ENCODE assay signal across 5 fruit fly cellular contexts in the genomic region with DNA sequence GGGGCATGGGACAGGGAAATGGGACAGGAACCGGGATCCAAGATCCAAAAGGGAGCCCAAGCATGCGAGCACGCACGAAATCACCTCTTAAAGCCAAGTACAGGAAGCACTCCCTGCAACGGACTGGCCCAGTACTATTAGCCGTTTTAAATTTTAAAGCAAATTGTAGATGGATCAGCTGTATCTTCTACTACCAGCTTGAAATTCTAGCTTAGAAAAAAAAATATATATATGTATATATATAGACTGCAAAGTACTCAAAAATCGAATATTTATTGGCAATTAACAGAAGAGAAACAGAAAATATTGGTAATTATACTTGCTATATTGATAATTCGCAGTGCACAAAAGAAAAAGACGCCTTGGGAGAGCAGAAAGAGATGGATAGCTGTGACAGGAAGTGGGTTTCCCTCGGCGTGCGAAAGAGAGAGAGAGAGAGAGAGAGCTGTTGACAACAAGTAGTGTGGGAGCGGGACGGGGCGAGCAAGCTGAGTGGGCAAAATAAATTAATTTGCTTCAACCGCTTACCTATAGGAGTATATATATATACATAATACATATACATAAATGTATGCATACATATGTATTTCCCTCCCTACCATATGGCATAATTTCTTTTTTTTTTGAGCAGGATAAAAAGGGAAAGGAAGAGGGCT.
A peak's percentile ranks its signal among the peaks of the same experiment; 100 is the strongest.
TF ChIP-seq lines count a peak whose summit lies in the region.

No protein-coding gene starts in this region.

- TF ChIP-seq CTCF in whole organism, embryonic (GFP tag; optimal IDR thresholded peaks at IDR 0.05; lab: Kevin White, UChicago), result no peak

TF ChIP-seq in whole organism, adult, 20 proteins besides CTCF, POLR2A, EP300 and RAD21:
- TF ChIP-seq bab1 (GFP tag; optimal IDR thresholded peaks at IDR 0.05; lab: Kevin White, UChicago), result no peak
- no peak for TF ChIP-seq pad (GFP tag; optimal IDR thresholded peaks at IDR 0.05; lab: Kevin White, UChicago)
- peak; percentile 74 for TF ChIP-seq tj (GFP tag; optimal IDR thresholded peaks at IDR 0.05; lab: Kevin White, UChicago)
- no peak for TF ChIP-seq cic (GFP tag; optimal IDR thresholded peaks at IDR 0.05; lab: Kevin White, UChicago)
- no peak for TF ChIP-seq CG33017 (tag; optimal IDR thresholded peaks at IDR 0.05; lab: Kevin White, UChicago)
- no peak for TF ChIP-seq CG12768 (GFP tag; optimal IDR thresholded peaks at IDR 0.05; lab: Kevin White, UChicago)

TF ChIP-seq in whole organism, embryonic, 481 proteins besides CTCF, POLR2A, EP300 and RAD21:
- TF ChIP-seq gem (tag; optimal IDR thresholded peaks at IDR 0.05; lab: Kevin White, UChicago), result peak; percentile 11
- TF ChIP-seq Nf-YC (tag; optimal IDR thresholded peaks at IDR 0.05; lab: Kevin White, UChicago), result peak; percentile 10
- no peak for TF ChIP-seq shn (GFP tag; optimal IDR thresholded peaks at IDR 0.05; lab: Kevin White, UChicago)
- no peak for TF ChIP-seq tap (tag; optimal IDR thresholded peaks at IDR 0.05; lab: Kevin White, UChicago)
- peak; percentile 53; the same call in 1 of the 2 replicates for TF ChIP-seq CG10321 (GFP tag; IDR thresholded peaks at IDR 0.05; lab: Robert Waterston, UW)
- TF ChIP-seq al (GFP tag; IDR thresholded peaks at IDR 0.05; lab: Robert Waterston, UW), result no peak
- TF ChIP-seq CG31441 (GFP tag; IDR thresholded peaks at IDR 0.05; lab: Robert Waterston, UW), result 0 out of 2 replicates have a peak, but pooled peaks have one; percentile 9
- TF ChIP-seq grau (tag; optimal IDR thresholded peaks at IDR 0.05; lab: Kevin White, UChicago), result peak; percentile 57
- no peak for TF ChIP-seq CG3407 (GFP tag; optimal IDR thresholded peaks at IDR 0.05; lab: Kevin White, UChicago)
- no peak for TF ChIP-seq tll (GFP tag; optimal IDR thresholded peaks at IDR 0.05; lab: Kevin White, UChicago)
- TF ChIP-seq D19B (GFP tag; optimal IDR thresholded peaks at IDR 0.05; lab: Kevin White, UChicago), result no peak
- TF ChIP-seq CG1832 (GFP tag; optimal IDR thresholded peaks at IDR 0.05; lab: Kevin White, UChicago), result peak; percentile 57
- TF ChIP-seq CG4820 (GFP tag; optimal IDR thresholded peaks at IDR 0.05; lab: Kevin White, UChicago), result no peak

TF ChIP-seq in whole organism, prepupa, 60 proteins besides CTCF, POLR2A, EP300 and RAD21:
- no peak for TF ChIP-seq net (GFP tag; optimal IDR thresholded peaks at IDR 0.05; lab: Kevin White, UChicago)
- peak; percentile 17 for TF ChIP-seq CG34406 (GFP tag; optimal IDR thresholded peaks at IDR 0.05; lab: Kevin White, UChicago)
- 0 out of 3 replicates have a peak, but pooled peaks have one; percentile 16 for TF ChIP-seq CG6163 (GFP tag; IDR thresholded peaks at IDR 0.05; lab: Robert Waterston, UW)
- peak; percentile 5 for TF ChIP-seq Ets96B (tag; optimal IDR thresholded peaks at IDR 0.05; lab: Kevin White, UChicago)
- TF ChIP-seq OdsH (GFP tag; optimal IDR thresholded peaks at IDR 0.05; lab: Kevin White, UChicago), result peak; percentile 12
- no peak for TF ChIP-seq CG4318 (GFP tag; optimal IDR thresholded peaks at IDR 0.05; lab: Kevin White, UChicago)
- TF ChIP-seq svp (GFP tag; lab: Kevin White, UChicago), result peak; percentile 73
- no peak for TF ChIP-seq Hr38 (GFP tag; optimal IDR thresholded peaks at IDR 0.05; lab: Kevin White, UChicago)
- TF ChIP-seq CG10669 (GFP tag; optimal IDR thresholded peaks at IDR 0.05; lab: Kevin White, UChicago), result peak; percentile 10
- peak; percentile 21 to 32 for TF ChIP-seq ss (GFP tag; optimal IDR thresholded peaks at IDR 0.05; lab: Kevin White, UChicago)
- TF ChIP-seq dsx (GFP tag; optimal IDR thresholded peaks at IDR 0.05; lab: Kevin White, UChicago; ENCODE audit: poor library complexity, severe bottlenecking), result no peak
- peak; percentile 24 for TF ChIP-seq pdm3 (GFP tag; optimal IDR thresholded peaks at IDR 0.05; lab: Kevin White, UChicago)
- TF ChIP-seq CG32006 (GFP tag; optimal IDR thresholded peaks at IDR 0.05; lab: Kevin White, UChicago), result peak; percentile 20
- peak; percentile 3 for TF ChIP-seq achi (GFP tag; optimal IDR thresholded peaks at IDR 0.05; lab: Kevin White, UChicago)
- peak; percentile 23 for TF ChIP-seq CG10631 (GFP tag; optimal IDR thresholded peaks at IDR 0.05; lab: Kevin White, UChicago)
- no peak for TF ChIP-seq CG15336 (GFP tag; IDR thresholded peaks at IDR 0.05; lab: Robert Waterston, UW)
- peak; percentile 71 for TF ChIP-seq Eip78C (GFP tag; lab: Kevin White, UChicago)
- peak; percentile 8 for TF ChIP-seq CG3032 (tag; optimal IDR thresholded peaks at IDR 0.05; lab: Kevin White, UChicago)

TF ChIP-seq in whole organism, pupa, 21 proteins besides CTCF, POLR2A, EP300 and RAD21:
- no peak for TF ChIP-seq CG12605 (GFP tag; IDR thresholded peaks at IDR 0.05; lab: Robert Waterston, UW)
- TF ChIP-seq CG8159 (tag; optimal IDR thresholded peaks at IDR 0.05; lab: Kevin White, UChicago), result peak; percentile 28
- peak; percentile 21 for TF ChIP-seq CG15710 (tag; optimal IDR thresholded peaks at IDR 0.05; lab: Kevin White, UChicago)
- no peak for TF ChIP-seq Pif1B (GFP tag; optimal IDR thresholded peaks at IDR 0.05; lab: Kevin White, UChicago)
- TF ChIP-seq fd96Ca (GFP tag; IDR thresholded peaks at IDR 0.05; lab: Robert Waterston, UW), result no peak
TF ChIP-seq in whole organism, pupa: peak in this region for 2.

TF ChIP-seq in whole organism, wandering third instar larva, 38 proteins besides CTCF, POLR2A, EP300 and RAD21:
- TF ChIP-seq psq (GFP tag; optimal IDR thresholded peaks at IDR 0.05; lab: Kevin White, UChicago) (peak; percentile 17), rgr (GFP tag; optimal IDR thresholded peaks at IDR 0.05; lab: Kevin White, UChicago) (peak; percentile 13), foxo (GFP tag; optimal IDR thresholded peaks at IDR 0.05; lab: Kevin White, UChicago) (peak in 1 of 2 experiments; percentile 25), HLH106 (tag; optimal IDR thresholded peaks at IDR 0.05; lab: Kevin White, UChicago) (peak; percentile 5), OdsH (GFP tag; optimal IDR thresholded peaks at IDR 0.05; lab: Kevin White, UChicago) (no peak), CG32264 (GFP tag; optimal IDR thresholded peaks at IDR 0.05; lab: Kevin White, UChicago) (no peak)
